Worm (Caenorhabditis elegans) whole organism, young adult: ENCODE data around the gene F44A2.5.

Experiments
- B0261.1 ChIP-seq: sonication (generic microtip); optimal IDR thresholded peaks from 2 replicates; lab custom pipeline; 2016; ENCODE audit warnings: mild to moderate bottlenecking, missing genetic modification characterization, moderate library complexity, missing compliant biosample characterization
- B0336.3 ChIP-seq: fragments of 200-800 bp; sonication (Bioruptor generic); IDR thresholded peaks from 2 replicates; pipeline ENCODE4 v1.3.6; 2022; ENCODE audit warnings: missing genetic modification characterization, missing compliant biosample characterization
- C06A6.2 ChIP-seq: fragments of 200-800 bp; sonication (Bioruptor generic); conservative IDR thresholded peaks from 2 replicates; pipeline ENCODE4 v1.3.6; 2022; ENCODE audit warnings: missing genetic modification characterization, missing compliant biosample characterization
- C17E4.6 ChIP-seq: fragments of 200-800 bp; sonication (Bioruptor generic); IDR thresholded peaks from 2 replicates; pipeline ENCODE4 v1.3.6; 2022; ENCODE audit warnings: missing genetic modification reagents, missing genetic modification characterization, missing compliant biosample characterization
- F33H1.4 ChIP-seq: fragments of 200-800 bp; sonication (Bioruptor generic); IDR thresholded peaks from 2 replicates; pipeline ENCODE4 v1.3.6; 2022; ENCODE audit warnings: missing genetic modification reagents, missing genetic modification characterization, missing compliant biosample characterization
- F57A8.1 ChIP-seq: fragments of 200-800 bp; sonication (Bioruptor generic); optimal IDR thresholded peaks from 2 replicates; lab custom pipeline; 2018; ENCODE audit warnings: mild to moderate bottlenecking, missing genetic modification characterization, moderate library complexity, missing compliant biosample characterization
- F57C9.4 ChIP-seq: sonication (generic microtip); optimal IDR thresholded peaks from 2 replicates; lab custom pipeline; 2017; ENCODE audit warnings: mild to moderate bottlenecking, missing genetic modification characterization, missing compliant biosample characterization
- Y67H2A.10 ChIP-seq: fragments of 200-800 bp; sonication (Bioruptor generic); conservative IDR thresholded peaks from 2 replicates; pipeline ENCODE4 v1.3.6; 2022; ENCODE audit warnings: missing genetic modification reagents, missing genetic modification characterization, missing compliant biosample characterization
- ama-1 ChIP-seq, 3 experiments: fragments of 150-350 bp in 1 of 3; sonication (generic microtip) in 2 of 3; optimal IDR thresholded peaks; 2 replicates each; lab custom pipeline; 2014 to 2018; ENCODE audit warnings: missing biosample characterization in 2 of 3, missing genetic modification characterization in 2 of 3, missing genetic modification reagents in 2 of 3
- attf-3 ChIP-seq: fragments of 200-800 bp; sonication (Bioruptor generic); conservative IDR thresholded peaks from 2 replicates; pipeline ENCODE4 v1.3.6; 2022; ENCODE audit warnings: missing genetic modification reagents, missing genetic modification characterization, missing compliant biosample characterization
- bed-2 ChIP-seq: fragments of 200-800 bp; sonication (Bioruptor generic); IDR thresholded peaks from 2 replicates; pipeline ENCODE4 v1.3.6; 2022; ENCODE audit warnings: missing genetic modification reagents, missing genetic modification characterization, missing compliant biosample characterization
- cebp-1 ChIP-seq, 2 experiments: fragments of 200-800 bp in 1 of 2; sonication (Bioruptor generic) in 1 of 2; sonication (generic microtip) in 1 of 2; IDR thresholded peaks in 1 of 2; optimal IDR thresholded peaks in 1 of 2; 2 replicates each; pipeline versions ENCODE4 v1.3.6 to Lab custom; 2017 to 2022; ENCODE audit warnings: missing compliant biosample characterization in 2 of 2, missing genetic modification characterization in 2 of 2, mild to moderate bottlenecking in 1 of 2, missing genetic modification reagents in 1 of 2, moderate library complexity in 1 of 2
- cebp-2 ChIP-seq: fragments of 200-800 bp; sonication (Bioruptor generic); IDR thresholded peaks from 2 replicates; pipeline ENCODE4 v1.3.6; 2022; ENCODE audit warnings: missing genetic modification characterization, missing compliant biosample characterization
- ceh-79 ChIP-seq: sonication (generic microtip); optimal IDR thresholded peaks from 2 replicates; lab custom pipeline; 2017; ENCODE audit warnings: mild to moderate bottlenecking, missing genetic modification characterization, missing compliant biosample characterization
- dpl-1 ChIP-seq: fragments of 150-350 bp; optimal IDR thresholded peaks from 2 replicates; lab custom pipeline; 2014; ENCODE audit warnings: missing biosample characterization, missing genetic modification reagents, missing genetic modification characterization
- egrh-3 ChIP-seq: fragments of 200-800 bp; sonication (Bioruptor generic); IDR thresholded peaks from 2 replicates; pipeline ENCODE4 v1.3.6; 2022; ENCODE audit warnings: missing genetic modification reagents, missing genetic modification characterization, missing compliant biosample characterization
- him-1 ChIP-seq: sonication (generic microtip); optimal IDR thresholded peaks from 2 replicates; lab custom pipeline; 2016; ENCODE audit warnings: missing genotype, missing genetic modification reagents, missing genetic modification characterization, missing compliant biosample characterization
- hlh-26 ChIP-seq: fragments of 200-800 bp; sonication (Bioruptor generic); conservative IDR thresholded peaks from 2 replicates; pipeline ENCODE4 v1.3.6; 2022; ENCODE audit warnings: missing genetic modification reagents, missing genetic modification characterization, missing compliant biosample characterization
- lin-26 ChIP-seq: fragments of 200-800 bp; sonication (Bioruptor generic); IDR thresholded peaks from 2 replicates; pipeline ENCODE4 v1.3.6; 2022; ENCODE audit warnings: missing genetic modification reagents, missing genetic modification characterization, missing compliant biosample characterization
- lin-35 ChIP-seq, 3 experiments: fragments of 150-350 bp in 2 of 3; sonication (generic microtip) in 1 of 3; optimal IDR thresholded peaks; 2 replicates each; lab custom pipeline; 2014 to 2018; ENCODE audit warnings: missing biosample characterization in 3 of 3, missing genetic modification characterization in 3 of 3, missing genetic modification reagents in 3 of 3
- lin-54 ChIP-seq: fragments of 200-800 bp; sonication (Bioruptor generic); optimal IDR thresholded peaks from 2 replicates; lab custom pipeline; 2018; ENCODE audit warnings: mild to moderate bottlenecking, missing genetic modification characterization, missing compliant biosample characterization
- madf-10 ChIP-seq: sonication (generic microtip); optimal IDR thresholded peaks from 2 replicates; lab custom pipeline; 2016; ENCODE audit warnings: mild to moderate bottlenecking, missing genetic modification characterization, missing compliant biosample characterization
- mel-28 ChIP-seq: sonication (generic microtip); optimal IDR thresholded peaks from 2 replicates; lab custom pipeline; 2016; ENCODE audit warnings: borderline replicate concordance, mild to moderate bottlenecking, missing genetic modification characterization, missing compliant biosample characterization
- mes-4 ChIP-seq: sonication (generic microtip); optimal IDR thresholded peaks from 2 replicates; lab custom pipeline; 2016; ENCODE audit warnings: missing genotype, missing genetic modification characterization, missing compliant biosample characterization
- nfya-2 ChIP-seq: fragments of 200-800 bp; sonication (Bioruptor generic); IDR thresholded peaks from 2 replicates; pipeline ENCODE4 v1.3.6; 2022; ENCODE audit warnings: missing genetic modification reagents, missing genetic modification characterization, missing compliant biosample characterization
- rpc-1 ChIP-seq, 2 experiments: fragments of 150-350 bp in 1 of 2; sonication (generic microtip) in 1 of 2; optimal IDR thresholded peaks; 2 replicates each; lab custom pipeline; 2014 to 2018; ENCODE audit warnings: missing biosample characterization in 1 of 2, missing genetic modification characterization in 1 of 2, missing genetic modification reagents in 1 of 2, missing genotype in 1 of 2
- snpc-1.1 ChIP-seq: sonication (generic microtip); optimal IDR thresholded peaks from 2 replicates; lab custom pipeline; 2017; ENCODE audit warnings: missing genetic modification characterization, mild to moderate bottlenecking, missing compliant biosample characterization, antibody characterized with exemption, moderate library complexity, missing genotype, missing genetic modification reagents; ENCODE audit not compliant: insufficient read depth
- snpc-3.4 ChIP-seq: sonication (generic microtip); optimal IDR thresholded peaks from 2 replicates; lab custom pipeline; 2017; ENCODE audit warnings: missing genetic modification characterization, mild to moderate bottlenecking, missing compliant biosample characterization, antibody characterized with exemption, moderate library complexity, missing genotype, missing genetic modification reagents
- unc-62 ChIP-seq: fragments of 150-350 bp; optimal IDR thresholded peaks from 2 replicates; lab custom pipeline; 2014; ENCODE audit warnings: missing biosample characterization, missing genetic modification reagents, missing genetic modification characterization
- xnd-1 ChIP-seq: sonication (generic microtip); optimal IDR thresholded peaks from 2 replicates; lab custom pipeline; 2016; ENCODE audit warnings: missing genotype, missing genetic modification reagents, missing genetic modification characterization, missing compliant biosample characterization
- zfh-2 ChIP-seq: fragments of 200-800 bp; sonication (Bioruptor generic); conservative IDR thresholded peaks from 2 replicates; pipeline ENCODE4 v1.3.6; 2022; ENCODE audit warnings: missing genetic modification reagents, missing genetic modification characterization, missing compliant biosample characterization
- ztf-6 ChIP-seq: fragments of 200-800 bp; sonication (Bioruptor generic); IDR thresholded peaks from 2 replicates; pipeline ENCODE4 v1.3.6; 2022; ENCODE audit warnings: missing genetic modification reagents, missing genetic modification characterization, missing compliant biosample characterization

The F44A2.5 gene

DNA sequence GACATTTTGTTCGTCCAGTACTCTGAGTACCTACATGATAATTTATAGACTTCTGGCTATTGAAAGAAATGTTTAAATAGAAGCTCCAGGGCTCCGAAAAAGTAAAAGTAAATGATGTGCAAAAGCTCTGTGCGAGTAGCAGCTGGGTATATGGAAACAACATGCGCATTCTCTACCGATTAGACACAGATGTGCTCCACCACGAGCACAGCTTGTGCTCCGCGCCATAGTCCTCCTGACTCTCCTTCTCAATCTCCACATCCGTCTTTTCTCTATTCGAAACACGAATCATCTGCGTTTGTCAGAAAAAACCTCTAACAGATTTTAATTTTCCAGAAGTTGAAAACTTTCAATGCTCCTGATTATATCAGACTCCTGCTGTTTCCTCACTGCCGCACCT, 14.0 kb upstream of the F44A2.5 start:
- TF ChIP-seq nfya-2 (no peak), dpl-1 (no peak), ceh-79 (tag; lab: Kevin White, UChicago) (no peak), zfh-2 (GFP tag; lab: Robert Waterston, UW) (no peak), unc-62 (GFP tag; lab: Kevin White, UChicago) (no peak), ama-1 (optimal IDR thresholded peaks at IDR 0.05; lab: Kevin White, UChicago) (no peak), ama-1 (GFP tag; optimal IDR thresholded peaks at IDR 0.05; lab: Kevin White, UChicago) (no peak), rpc-1 (optimal IDR thresholded peaks at IDR 0.05; lab: Kevin White, UChicago) (no peak), rpc-1 (tag; optimal IDR thresholded peaks at IDR 0.05; lab: Kevin White, UChicago) (no peak), snpc-1.1 (no peak), C17E4.6 (GFP tag; lab: Robert Waterston, UW) (no peak), mes-4 (tag; lab: Kevin White, UChicago) (no peak), ztf-6 (no peak), lin-54 (GFP tag; lab: Kevin White, UChicago) (no peak), C06A6.2 (GFP tag; lab: Robert Waterston, UW) (no peak)

DNA sequence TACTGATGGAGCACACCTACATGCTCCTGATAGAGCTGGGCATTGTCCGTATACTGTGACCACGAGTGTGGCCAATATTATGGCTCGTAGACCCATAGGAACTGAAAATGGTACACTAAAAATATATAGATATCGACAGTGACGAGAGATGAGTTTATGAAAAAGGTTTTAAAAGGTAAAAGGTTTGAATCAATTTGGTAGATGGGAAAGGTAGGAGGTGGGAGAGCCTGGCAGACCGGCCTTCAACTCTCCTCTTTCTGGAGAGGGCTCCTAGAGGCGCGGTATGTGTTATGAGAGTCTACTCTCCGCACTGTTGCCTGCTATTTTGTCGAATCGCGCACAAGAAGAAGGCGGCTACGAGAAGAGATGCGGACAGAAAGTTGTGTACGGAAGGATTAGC, 10.0 kb upstream of the F44A2.5 start, which contains the start of gene lron-2:
Gene lron-2 (minus strand): TSS at position 101 of the 400 bp plus-strand sequence.
- TF ChIP-seq zfh-2 (GFP tag; lab: Robert Waterston, UW) (0 out of 2 replicates have a peak, but pooled peaks have one; percentile 27), F33H1.4 (GFP tag; lab: Robert Waterston, UW) (no peak)

DNA sequence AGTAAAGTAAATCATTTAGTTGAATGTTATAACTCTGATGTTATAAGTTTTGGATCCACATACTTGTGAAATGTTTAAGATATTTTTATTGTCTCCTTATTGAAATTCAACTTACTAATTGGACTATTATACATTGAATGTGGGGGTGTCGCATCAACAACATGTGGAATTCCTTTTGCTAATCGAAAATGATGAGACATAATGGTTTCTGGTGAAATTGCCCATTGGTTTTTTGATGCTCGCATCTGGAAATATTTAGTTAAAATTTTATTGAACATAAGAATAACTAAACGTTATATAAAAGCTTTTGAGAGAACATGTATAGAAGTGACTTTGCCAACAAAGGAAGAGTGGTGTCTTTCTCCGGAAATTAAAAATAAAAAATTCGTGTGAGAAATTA, 5.5 kb upstream of the F44A2.5 start, which contains the start of gene ZK682.7:
Gene ZK682.7 (minus strand): TSS at position 247 of the 400 bp plus-strand sequence.
- TF ChIP-seq madf-10 (tag; lab: Kevin White, UChicago), result no peak
- no peak for TF ChIP-seq F57C9.4
- TF ChIP-seq xnd-1 (tag; lab: Kevin White, UChicago), result no peak
- no peak for TF ChIP-seq Y67H2A.10 (GFP tag; lab: Robert Waterston, UW)
- no peak for TF ChIP-seq lin-35 (GFP tag; optimal IDR thresholded peaks at IDR 0.05; lab: Kevin White, UChicago)
- no peak for TF ChIP-seq hlh-26 (GFP tag; lab: Robert Waterston, UW)
- no peak for TF ChIP-seq cebp-1 (GFP tag; IDR thresholded peaks at IDR 0.05; lab: Robert Waterston, UW)
- no peak for TF ChIP-seq cebp-1 (tag; optimal IDR thresholded peaks at IDR 0.05; lab: Kevin White, UChicago)
- no peak for TF ChIP-seq B0336.3 (GFP tag; lab: Robert Waterston, UW)
- TF ChIP-seq snpc-3.4, result no peak
- TF ChIP-seq F57A8.1 (GFP tag; lab: Kevin White, UChicago), result no peak

DNA sequence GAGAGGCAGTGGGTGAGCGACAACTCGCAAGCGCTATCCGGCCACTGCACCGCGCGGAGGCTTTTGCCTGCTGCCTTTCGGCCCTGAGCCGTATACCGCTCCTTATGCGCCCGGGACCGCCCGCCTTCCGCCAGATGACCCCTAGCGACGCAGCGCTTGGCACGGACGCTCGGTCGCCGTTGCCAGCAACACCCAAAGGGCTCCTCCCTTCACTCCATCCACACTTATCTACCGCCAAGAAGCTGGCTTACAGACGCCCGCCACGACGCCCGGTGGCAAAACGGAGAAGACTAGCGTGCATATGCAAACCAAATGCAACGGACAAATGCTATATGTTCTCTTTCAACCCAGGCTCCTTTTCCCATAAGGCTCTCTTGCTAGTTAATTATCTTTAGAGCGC, 4.1 kb upstream of the F44A2.5 start:
- TF ChIP-seq cebp-2 (0 out of 2 replicates have a peak, but pooled peaks have one; percentile 64), egrh-3 (peak; percentile 93), attf-3 (GFP tag; lab: Robert Waterston, UW) (0 out of 2 replicates have a peak, but pooled peaks have one; percentile 14), bed-2 (GFP tag; lab: Robert Waterston, UW) (0 out of 2 replicates have a peak, but pooled peaks have one; percentile 47), rpc-1 (optimal IDR thresholded peaks at IDR 0.05; lab: Kevin White, UChicago) (no peak), rpc-1 (tag; optimal IDR thresholded peaks at IDR 0.05; lab: Kevin White, UChicago) (peak; percentile 16), mel-28 (tag; lab: Kevin White, UChicago) (no peak), zfh-2 (GFP tag; lab: Robert Waterston, UW) (peak; percentile 97), B0261.1 (tag; lab: Kevin White, UChicago) (peak; percentile 19), him-1 (no peak), lin-26 (GFP tag; lab: Robert Waterston, UW) (0 out of 2 replicates have a peak, but pooled peaks have one; percentile 41)
